Worm (Caenorhabditis elegans) whole organism, L4 larva: Measurements from ENCODE around the gene nhr-66.

Source experiments
- F37D6.2 ChIP-seq: sonication (generic microtip); optimal IDR thresholded peaks from 2 replicates; lab custom pipeline; 2016; ENCODE audit warnings: mild to moderate bottlenecking, missing genetic modification characterization, missing compliant biosample characterization
- F44E2.7 ChIP-seq: fragments of 200-800 bp; sonication (Bioruptor generic); IDR thresholded peaks from 2 replicates; pipeline ENCODE4 v2.1.2; 2022; ENCODE audit warnings: missing genetic modification characterization, missing compliant biosample characterization
- F49E8.2 ChIP-seq: sonication (generic microtip); optimal IDR thresholded peaks from 2 replicates; lab custom pipeline; 2016; ENCODE audit warnings: missing compliant biosample characterization, mild to moderate bottlenecking, missing genetic modification characterization, borderline replicate concordance
- R02D3.7 ChIP-seq: fragments of 150-350 bp; sonication (generic microtip); optimal IDR thresholded peaks from 3 replicates; lab custom pipeline; 2014; ENCODE audit warnings: missing biosample characterization, missing genetic modification characterization
- aha-1 ChIP-seq: fragments of 150-350 bp; peaks from one replicate; lab custom pipeline; 2014; ENCODE audit warnings: missing biosample characterization, missing genetic modification characterization
- egl-27 ChIP-seq: sonication (generic microtip); optimal IDR thresholded peaks from 3 replicates; lab custom pipeline; 2017; ENCODE audit warnings: missing biosample characterization, missing genetic modification reagents, missing genetic modification characterization
- fos-1 ChIP-seq: fragments of 150-350 bp; optimal IDR thresholded peaks from 2 replicates; lab custom pipeline; 2014; ENCODE audit warnings: missing biosample characterization, missing genetic modification characterization
- lim-7 ChIP-seq: fragments of 200-800 bp; sonication (Bioruptor generic); IDR thresholded peaks from 2 replicates; pipeline ENCODE4 v1.3.6; 2022; ENCODE audit warnings: missing genetic modification characterization, missing compliant biosample characterization
- nhr-10 ChIP-seq: fragments of 150-350 bp; optimal IDR thresholded peaks from 2 replicates; lab custom pipeline; 2014; ENCODE audit warnings: missing biosample characterization, missing genetic modification characterization
- zfp-3 ChIP-seq: fragments of 200-800 bp; sonication (Bioruptor generic); conservative IDR thresholded peaks from 2 replicates; pipeline ENCODE4 v1.3.6; 2022; ENCODE audit warnings: missing genetic modification reagents, missing genetic modification characterization, missing compliant biosample characterization

DNA sequence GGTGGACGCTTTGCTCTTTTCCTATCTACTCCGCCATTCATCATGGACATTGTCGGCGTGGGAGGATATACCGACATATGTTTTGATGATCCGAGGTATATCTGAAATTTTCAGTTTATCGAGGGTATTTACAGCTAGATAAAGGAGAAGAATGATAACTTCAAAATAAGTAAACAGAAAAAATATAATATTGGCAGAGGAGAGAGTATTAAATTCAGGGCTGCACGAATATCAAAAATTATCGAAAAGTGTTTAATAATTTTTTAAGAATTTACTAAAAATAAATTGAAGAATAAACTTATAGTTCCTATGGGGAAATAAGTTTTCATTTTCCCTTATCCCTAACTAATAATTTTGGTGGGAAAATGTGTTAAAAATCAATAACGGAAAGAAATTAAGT, 37.6 kb downstream of the nhr-66 start, which contains the start of gene wsp-1:
- no peak for TF ChIP-seq R02D3.7
- TF ChIP-seq nhr-10 (tag; lab: Kevin White, UChicago), result no peak
- no peak for TF ChIP-seq F44E2.7 (GFP tag; lab: Robert Waterston, UW)
- no peak for TF ChIP-seq aha-1 (tag; lab: Kevin White, UChicago)
- TF ChIP-seq fos-1 (tag; lab: Kevin White, UChicago), result no peak
- TF ChIP-seq F37D6.2 (tag; lab: Kevin White, UChicago), result no peak
- TF ChIP-seq zfp-3 (GFP tag; lab: Robert Waterston, UW), result no peak
- TF ChIP-seq egl-27 (tag; lab: Kevin White, UChicago), result no peak
- TF ChIP-seq lim-7, result no peak
- TF ChIP-seq F49E8.2 (tag; lab: Kevin White, UChicago), result no peak
